Worm (Caenorhabditis elegans): ENCODE data around the gene W02H5.19.
A peak's percentile ranks its signal among the peaks of the same experiment; 100 is the strongest.

- TF ChIP-seq attf-3 (GFP tag; conservative IDR thresholded peaks at IDR 0.05) (0 out of 2 replicates have a peak, but pooled peaks have one; percentile 46), ZK185.1 (tag; optimal IDR thresholded peaks at IDR 0.05; ENCODE audit: poor library complexity, severe bottlenecking) (no peak), let-607 (tag; optimal IDR thresholded peaks at IDR 0.05) (peak in 1 of 2 experiments; percentile 55), ekl-4 (GFP tag; IDR thresholded peaks at IDR 0.05) (0 out of 2 replicates have a peak, but pooled peaks have one; percentile 62), snpc-4 (GFP tag; optimal IDR thresholded peaks at IDR 0.05) (no peak), snpc-4 (tag; optimal IDR thresholded peaks at IDR 0.05) (peak in 1 of 4 experiments; percentile 30), sdz-38 (tag; optimal IDR thresholded peaks at IDR 0.05) (no peak), ccch-3 (GFP tag; optimal IDR thresholded peaks at IDR 0.05) (no peak), T07F8.4 (tag; optimal IDR thresholded peaks at IDR 0.05) (no peak), madf-6 (GFP tag; IDR thresholded peaks at IDR 0.05) (peak; percentile 74), him-1 (tag; optimal IDR thresholded peaks at IDR 0.05) (peak; percentile 42), fkh-3 (tag; optimal IDR thresholded peaks at IDR 0.05) (no peak), C06A6.2 (GFP tag; conservative IDR thresholded peaks at IDR 0.05) (no peak), dpl-1 (GFP tag; optimal IDR thresholded peaks at IDR 0.05) (peak; percentile 85), egrh-3 (GFP tag; IDR thresholded peaks at IDR 0.05) (0 out of 2 replicates have a peak, but pooled peaks have one; percentile 10)
These were observed at the start of gene W02H5.19 for ce11 chrV:2638545-2638944.
